Fruit fly (Drosophila melanogaster) whole organism, embryonic: ENCODE results near the gene CG5515.

ENCODE experiments used
- Awh ChIP-seq: fragments of 200-800 bp; sonication (Bioruptor generic); IDR thresholded peaks from 2 replicates; pipeline ENCODE4, ENCODE4 v1.3.6; 2022; ENCODE audit warnings: missing biosample characterization, missing genetic modification characterization
- CG10462 ChIP-seq: fragments of 200-800 bp; sonication (Bioruptor generic); optimal IDR thresholded peaks from 2 replicates; lab custom pipeline; 2016; ENCODE audit warnings: missing biosample characterization, missing genetic modification characterization
- CG10654 ChIP-seq: fragments of 200-800 bp; sonication (Bioruptor generic); optimal IDR thresholded peaks from 2 replicates; lab custom pipeline; 2016; ENCODE audit warnings: missing biosample characterization, missing genetic modification characterization
- CG11696 ChIP-seq: fragments of 200-800 bp; sonication (Bioruptor generic); IDR thresholded peaks from 2 replicates; pipeline ENCODE4 v1.3.6; 2022; ENCODE audit warnings: missing biosample characterization, missing genetic modification characterization
- CG12942 ChIP-seq: fragments of 200-800 bp; sonication (Bioruptor generic); optimal IDR thresholded peaks from 3 replicates; lab custom pipeline; 2016; ENCODE audit warnings: missing biosample characterization, missing genetic modification characterization
- CG15479 ChIP-seq: fragments of 200-800 bp; sonication (Bioruptor generic); optimal IDR thresholded peaks from 3 replicates; lab custom pipeline; 2019; ENCODE audit warnings: missing biosample characterization, mild to moderate bottlenecking, missing genetic modification characterization, moderate library complexity
- CG15601 ChIP-seq: fragments of 200-800 bp; sonication (Bioruptor generic); optimal IDR thresholded peaks from 3 replicates; lab custom pipeline; 2019; ENCODE audit warnings: missing biosample characterization, mild to moderate bottlenecking, missing genetic modification characterization, moderate library complexity
- CG1647 ChIP-seq: fragments of 200-800 bp; sonication (Bioruptor generic); optimal IDR thresholded peaks from 3 replicates; lab custom pipeline; 2016; ENCODE audit warnings: missing biosample characterization, missing genetic modification characterization
- CG16779 ChIP-seq: fragments of 200-800 bp; sonication (Bioruptor generic); IDR thresholded peaks from 2 replicates; pipeline ENCODE4 v1.3.6; 2022; ENCODE audit warnings: missing biosample characterization, missing genetic modification characterization
- CG16813 ChIP-seq: fragments of 200-800 bp; sonication (Bioruptor generic); IDR thresholded peaks from 3 replicates; pipeline ENCODE4 v1.3.6; 2022; ENCODE audit warnings: missing biosample characterization, missing genetic modification characterization; ENCODE audit not compliant: partially characterized antibody
- CG17361 ChIP-seq: fragments of 200-800 bp; sonication (Bioruptor generic); IDR thresholded peaks from 3 replicates; pipeline ENCODE4 v1.3.6; 2022; ENCODE audit warnings: missing biosample characterization, missing genetic modification characterization
- CG17612 ChIP-seq: fragments of 200-800 bp; sonication (Bioruptor generic); IDR thresholded peaks from 2 replicates; pipeline ENCODE4 v1.3.6; 2022; ENCODE audit warnings: missing biosample characterization, missing genetic modification characterization
- CG30431 ChIP-seq: fragments of 200-800 bp; sonication (Bioruptor generic); optimal IDR thresholded peaks from 2 replicates; lab custom pipeline; 2017; ENCODE audit warnings: missing biosample characterization, missing genetic modification characterization
- CG31441 ChIP-seq: fragments of 200-800 bp; sonication (Bioruptor generic); IDR thresholded peaks from 2 replicates; pipeline ENCODE4 v1.3.6; 2022; ENCODE audit warnings: missing biosample characterization, missing genetic modification characterization
- CG34422 ChIP-seq: fragments of 200-800 bp; sonication (Bioruptor generic); IDR thresholded peaks from 3 replicates; pipeline ENCODE4 v1.3.6; 2022; ENCODE audit warnings: missing biosample characterization, missing genetic modification characterization
- CG4404 ChIP-seq: fragments of 200-800 bp; sonication (Bioruptor generic); IDR thresholded peaks from 2 replicates; pipeline ENCODE4 v1.3.6; 2022; ENCODE audit warnings: missing biosample characterization, missing genetic modification characterization
- CG6689 ChIP-seq: fragments of 200-800 bp; sonication (Bioruptor generic); IDR thresholded peaks from 2 replicates; pipeline ENCODE4 v1.3.6; 2022; ENCODE audit warnings: missing biosample characterization, missing genetic modification characterization
- CkIIα-i1 ChIP-seq: fragments of 200-800 bp; sonication (Bioruptor generic); IDR thresholded peaks from 2 replicates; pipeline ENCODE4 v1.3.6; 2022; ENCODE audit warnings: missing biosample characterization, missing genetic modification characterization
- ERR ChIP-seq: fragments of 200-800 bp; sonication (Bioruptor generic); optimal IDR thresholded peaks from 2 replicates; lab custom pipeline; 2016; ENCODE audit warnings: missing biosample characterization, missing genetic modification characterization
- Ets65A ChIP-seq: fragments of 200-800 bp; sonication (Bioruptor generic); peaks from one replicate; lab custom pipeline; 2016; ENCODE audit warnings: missing biosample characterization, missing genetic modification characterization
- Fer3 ChIP-seq: fragments of 200-800 bp; sonication (Bioruptor generic); optimal IDR thresholded peaks from 2 replicates; lab custom pipeline; 2018; ENCODE audit warnings: missing biosample characterization, mild to moderate bottlenecking, missing genetic modification characterization, moderate library complexity
- HLH3B ChIP-seq: fragments of 200-800 bp; sonication (Bioruptor generic); IDR thresholded peaks from 2 replicates; pipeline ENCODE4 v1.3.6; 2022; ENCODE audit warnings: missing biosample characterization, missing genetic modification characterization
- HmgZ ChIP-seq: fragments of 200-800 bp; sonication (Bioruptor generic); optimal IDR thresholded peaks from 2 replicates; lab custom pipeline; 2018; ENCODE audit warnings: missing biosample characterization, mild to moderate bottlenecking, missing genetic modification characterization
- Hr39 ChIP-seq: fragments of >200 bp; optimal IDR thresholded peaks from 2 replicates; lab custom pipeline; 2017
- Mad ChIP-seq: fragments of 200-800 bp; sonication (Bioruptor generic); optimal IDR thresholded peaks from 2 replicates; lab custom pipeline; 2016; ENCODE audit warnings: missing biosample characterization, missing genetic modification characterization
- NC2α ChIP-seq: fragments of 200-800 bp; sonication (Bioruptor generic); optimal IDR thresholded peaks from 2 replicates; lab custom pipeline; 2016; ENCODE audit warnings: missing biosample characterization, missing genetic modification characterization
- NC2β ChIP-seq: fragments of 200-800 bp; sonication (Bioruptor generic); optimal IDR thresholded peaks from 2 replicates; lab custom pipeline; 2016; ENCODE audit warnings: missing biosample characterization, missing genetic modification characterization
- Ravus ChIP-seq: fragments of 200-800 bp; sonication (Bioruptor generic); IDR thresholded peaks from 2 replicates; pipeline ENCODE4 v1.3.6; 2022; ENCODE audit warnings: missing biosample characterization, missing genetic modification characterization
- Xrp1 ChIP-seq: fragments of 200-800 bp; sonication (Bioruptor generic); IDR thresholded peaks from 2 replicates; pipeline ENCODE4 v1.3.6; 2022; ENCODE audit warnings: missing biosample characterization, missing genetic modification characterization
- al ChIP-seq: fragments of 200-800 bp; sonication (Bioruptor generic); IDR thresholded peaks from 2 replicates; pipeline ENCODE4 v1.3.6; 2022; ENCODE audit warnings: missing biosample characterization, missing genetic modification characterization
- amos ChIP-seq: fragments of 200-800 bp; sonication (Bioruptor generic); IDR thresholded peaks from 2 replicates; pipeline ENCODE4 v1.3.6; 2022; ENCODE audit warnings: missing biosample characterization, missing genetic modification characterization; ENCODE audit not compliant: partially characterized antibody
- br ChIP-seq: fragments of >200 bp; optimal IDR thresholded peaks from 2 replicates; lab custom pipeline; 2017
- ci ChIP-seq: fragments of 200-800 bp; sonication (Bioruptor generic); IDR thresholded peaks from 3 replicates; pipeline ENCODE4 v1.3.6; 2022; ENCODE audit warnings: missing biosample characterization, missing genetic modification characterization
- croc ChIP-seq: fragments of 200-800 bp; sonication (Bioruptor generic); conservative IDR thresholded peaks from 3 replicates; pipeline ENCODE4 v1.3.6; 2022; ENCODE audit warnings: missing biosample characterization, missing genetic modification characterization
- danr ChIP-seq: fragments of 200-800 bp; sonication (Bioruptor generic); IDR thresholded peaks from 2 replicates; pipeline ENCODE4 v1.3.6; 2022; ENCODE audit warnings: missing biosample characterization, missing genetic modification characterization
- eve ChIP-seq, 2 experiments: fragments of >200 bp; optimal IDR thresholded peaks; 2 replicates each; lab custom pipeline; 2017; ENCODE audit warnings: missing biosample characterization in 2 of 2, missing genetic modification characterization in 2 of 2
- fu2 ChIP-seq: fragments of 200-800 bp; sonication (Bioruptor generic); optimal IDR thresholded peaks from 2 replicates; lab custom pipeline; 2016; ENCODE audit warnings: missing biosample characterization, missing genetic modification characterization
- hb ChIP-seq: fragments of 200-800 bp; sonication (Bioruptor generic); IDR thresholded peaks from 3 replicates; pipeline ENCODE4 v1.3.6; 2022; ENCODE audit warnings: missing biosample characterization, missing genetic modification characterization; ENCODE audit not compliant: partially characterized antibody
- jigr1 ChIP-seq: fragments of 200-800 bp; sonication (Bioruptor generic); IDR thresholded peaks from 3 replicates; pipeline ENCODE4 v1.3.6; 2022; ENCODE audit warnings: missing biosample characterization, missing genetic modification characterization
- jumu ChIP-seq: fragments of 200-800 bp; sonication (Bioruptor generic); optimal IDR thresholded peaks from 3 replicates; lab custom pipeline; 2016; ENCODE audit warnings: missing biosample characterization, missing genetic modification characterization
- knrl ChIP-seq: fragments of 200-800 bp; sonication (Bioruptor generic); IDR thresholded peaks from 3 replicates; pipeline ENCODE4 v1.3.6; 2022; ENCODE audit warnings: missing biosample characterization, missing genetic modification characterization; ENCODE audit not compliant: partially characterized antibody
- lola ChIP-seq, 3 experiments: fragments of >200 bp in 2 of 3; fragments of 200-800 bp in 1 of 3; sonication (Bioruptor generic) in 1 of 3; optimal IDR thresholded peaks; 2 replicates each; lab custom pipeline; 2017 to 2019; ENCODE audit warnings: missing biosample characterization in 3 of 3, missing genetic modification characterization in 3 of 3, mild to moderate bottlenecking in 1 of 3, moderate library complexity in 1 of 3
- pnt ChIP-seq: fragments of 200-800 bp; sonication (Bioruptor generic); optimal IDR thresholded peaks from 3 replicates; lab custom pipeline; 2016; ENCODE audit warnings: missing biosample characterization, missing genetic modification characterization
- pros ChIP-seq: fragments of 200-800 bp; sonication (Bioruptor generic); optimal IDR thresholded peaks from 3 replicates; lab custom pipeline; 2019; ENCODE audit warnings: missing biosample characterization, mild to moderate bottlenecking, missing genetic modification characterization, moderate library complexity
- pzg ChIP-seq: fragments of 200-800 bp; sonication (Bioruptor generic); optimal IDR thresholded peaks from 3 replicates; lab custom pipeline; 2018; ENCODE audit warnings: missing biosample characterization, mild to moderate bottlenecking, missing genetic modification characterization, moderate library complexity
- sc ChIP-seq, 3 experiments: fragments of >200 bp in 2 of 3; fragments of 200-800 bp in 1 of 3; sonication (Bioruptor generic) in 1 of 3; optimal IDR thresholded peaks; 2 replicates in 2 of 3; 3 replicates in 1 of 3; lab custom pipeline; 2017; ENCODE audit warnings: mild to moderate bottlenecking in 1 of 3, missing biosample characterization in 1 of 3, missing genetic modification characterization in 1 of 3, missing genetic modification reagents in 1 of 3
- trem ChIP-seq: fragments of 200-800 bp; optimal IDR thresholded peaks from 3 replicates; lab custom pipeline; 2019; ENCODE audit warnings: missing biosample characterization, mild to moderate bottlenecking, missing genetic modification characterization, moderate library complexity
- trh ChIP-seq: fragments of 200-800 bp; sonication (Bioruptor generic); optimal IDR thresholded peaks from 2 replicates; lab custom pipeline; 2016; ENCODE audit warnings: missing biosample characterization, missing genetic modification characterization
- ttk ChIP-seq: fragments of 200-800 bp; sonication (Bioruptor generic); IDR thresholded peaks from 2 replicates; pipeline ENCODE4 v2.1.2; 2022; ENCODE audit warnings: missing biosample characterization, missing genetic modification characterization
- wdn ChIP-seq: fragments of 200-800 bp; sonication (Bioruptor generic); IDR thresholded peaks from 2 replicates; pipeline ENCODE4 v1.3.6; 2022; ENCODE audit warnings: missing biosample characterization, missing genetic modification characterization
- wor ChIP-seq: fragments of 200-800 bp; sonication (Bioruptor generic); IDR thresholded peaks from 2 replicates; pipeline ENCODE4 v1.3.6; 2022; ENCODE audit warnings: missing biosample characterization, missing genetic modification characterization
- zfh2 ChIP-seq: fragments of 200-800 bp; sonication (Bioruptor generic); optimal IDR thresholded peaks from 2 replicates; lab custom pipeline; 2016; ENCODE audit warnings: missing biosample characterization, missing genetic modification characterization

The CG5515 gene

DNA sequence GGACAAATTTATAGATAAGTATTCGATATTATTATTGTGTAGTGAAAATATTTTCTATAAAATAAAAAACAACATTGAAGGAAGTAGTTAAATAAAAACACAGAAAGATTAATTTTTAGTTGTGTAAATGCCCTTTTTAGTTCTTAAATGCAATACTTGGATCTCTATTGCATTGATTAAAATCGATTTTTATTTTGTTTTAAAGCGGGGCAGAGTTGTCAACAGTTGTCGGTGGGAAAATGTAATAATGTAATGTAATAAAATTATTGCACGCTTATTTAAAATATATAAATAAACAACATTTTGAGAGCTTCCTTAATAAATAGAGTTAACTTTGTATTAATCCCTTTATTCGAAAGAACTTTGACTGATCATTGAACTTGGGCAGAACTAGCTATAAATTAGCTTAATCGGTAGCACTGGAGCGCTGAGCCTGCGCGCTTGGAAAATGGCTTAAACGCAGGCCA is 25.1 kb downstream of the CG5515 start, which contains the start of gene Apc2 (continued):
- TF ChIP-seq jigr1 (GFP tag; lab: Robert Waterston, UW) (peak; percentile 55; the same call in 1 of the 3 replicates), Awh (no peak), CG10462 (GFP tag; lab: Kevin White, UChicago) (peak; percentile 73), trh (GFP tag; lab: Kevin White, UChicago) (no peak), Mad (GFP tag; lab: Kevin White, UChicago) (no peak), CG15601 (peak; percentile 47), Hr39 (lab: Kevin White, UChicago) (no peak), pros (GFP tag; lab: Kevin White, UChicago) (no peak), eve (GFP tag; optimal IDR thresholded peaks at IDR 0.05; lab: Kevin White, UChicago) (no peak), Fer3 (tag; lab: Kevin White, UChicago) (peak; percentile 69), CG12942 (GFP tag; lab: Kevin White, UChicago) (peak; percentile 51), CG16779 (GFP tag; lab: Robert Waterston, UW) (no peak), CG11696 (GFP tag; lab: Robert Waterston, UW) (no peak), CG31441 (GFP tag; lab: Robert Waterston, UW) (peak; percentile 70), pzg (GFP tag; lab: Kevin White, UChicago) (peak; percentile 21), CG16813 (GFP tag; lab: Robert Waterston, UW) (peak; percentile 51; the same call in 1 of the 3 replicates), Ravus (GFP tag; lab: Robert Waterston, UW) (no peak), HLH3B (GFP tag; lab: Robert Waterston, UW) (peak; percentile 57; the same call in 1 of the 2 replicates), br (no peak), zfh2 (GFP tag; lab: Kevin White, UChicago) (peak; percentile 29), CG17612 (GFP tag; lab: Robert Waterston, UW) (0 out of 2 replicates have a peak, but pooled peaks have one; percentile 13), pnt (no peak), CG30431 (GFP tag; lab: Kevin White, UChicago) (no peak), jumu (GFP tag; lab: Kevin White, UChicago) (no peak), Ets65A (GFP tag; lab: Kevin White, UChicago) (peak; percentile 79), amos (GFP tag; lab: Robert Waterston, UW) (peak; percentile 52), CG10654 (GFP tag; lab: Kevin White, UChicago) (peak; percentile 49), danr (GFP tag; lab: Robert Waterston, UW) (no peak), CG4404 (GFP tag; lab: Robert Waterston, UW) (peak; percentile 56), knrl (GFP tag; lab: Robert Waterston, UW) (peak; percentile 46; the same call in 1 of the 3 replicates), al (GFP tag; lab: Robert Waterston, UW) (peak; percentile 45), ci (GFP tag; lab: Robert Waterston, UW) (peak; percentile 64; the same call in 2 of the 3 replicates), CkIIα-i1 (GFP tag; lab: Robert Waterston, UW) (no peak), Xrp1 (GFP tag; lab: Robert Waterston, UW) (peak; percentile 76), fu2 (no peak), ttk (GFP tag; lab: Robert Waterston, UW) (peak; percentile 64), ERR (GFP tag; lab: Kevin White, UChicago) (no peak), wdn (GFP tag; lab: Robert Waterston, UW) (no peak), croc (GFP tag; lab: Robert Waterston, UW) (no peak), CG1647 (GFP tag; lab: Kevin White, UChicago) (no peak), trem (tag; lab: Kevin White, UChicago) (peak; percentile 73), NC2α (GFP tag; lab: Kevin White, UChicago) (no peak), CG17361 (peak; percentile 85), CG34422 (GFP tag; lab: Robert Waterston, UW) (peak; percentile 67; the same call in 2 of the 3 replicates), lola (GFP tag; optimal IDR thresholded peaks at IDR 0.05; lab: Kevin White, UChicago) (peak in 1 of 3 experiments; percentile 68), CG6689 (GFP tag; lab: Robert Waterston, UW) (peak; percentile 57; the same call in 1 of the 2 replicates), sc (optimal IDR thresholded peaks at IDR 0.05; lab: Kevin White, UChicago) (no peak), sc (GFP tag; optimal IDR thresholded peaks at IDR 0.05; lab: Kevin White, UChicago) (peak; percentile 37), HmgZ (tag; lab: Kevin White, UChicago) (peak; percentile 35), CG15479 (GFP tag; lab: Kevin White, UChicago) (no peak), wor (GFP tag; lab: Robert Waterston, UW) (0 out of 2 replicates have a peak, but pooled peaks have one; percentile 12), hb (GFP tag; lab: Robert Waterston, UW) (no peak), NC2β (no peak)
